Fruit fly (Drosophila melanogaster) whole organism: ENCODE results near the gene Cpr64Aa.

Experiments used
- CG8478 ChIP-seq: fragments of >200 bp; optimal IDR thresholded peaks from 2 replicates; lab custom pipeline; 2018; ENCODE audit warnings: inconsistent platforms
- EcR ChIP-seq, 2 experiments: fragments of >200 bp; optimal IDR thresholded peaks; 2 replicates each; lab custom pipeline; 2017; ENCODE audit warnings: missing biosample characterization in 2 of 2, missing genetic modification characterization in 2 of 2, missing genetic modification reagents in 2 of 2
- psq ChIP-seq: fragments of >200 bp; optimal IDR thresholded peaks from 2 replicates; lab custom pipeline; 2017

dm6 chr3L:4185259-4185658 lies 23.7 kb downstream of the Cpr64Aa start:
- no peak for TF ChIP-seq CG8478
- no peak for TF ChIP-seq EcR (GFP tag; optimal IDR thresholded peaks at IDR 0.05; lab: Kevin White, UChicago)
- TF ChIP-seq psq (lab: Kevin White, UChicago): no peak
